Worm (Caenorhabditis elegans) whole organism, young adult: ENCODE results near the gene F15B9.6.

ENCODE experiments used
- C06A6.2 ChIP-seq: fragments of 200-800 bp; sonication (Bioruptor generic); conservative IDR thresholded peaks from 2 replicates; pipeline ENCODE4 v1.3.6; 2022; ENCODE audit warnings: missing genetic modification characterization, missing compliant biosample characterization
- D2030.7 ChIP-seq: fragments of 200-800 bp; sonication (Bioruptor generic); IDR thresholded peaks from 2 replicates; pipeline ENCODE4 v1.3.6; 2022; ENCODE audit warnings: missing genetic modification reagents, missing genetic modification characterization, missing compliant biosample characterization
- F22D6.2 ChIP-seq: sonication (generic microtip); optimal IDR thresholded peaks from 2 replicates; lab custom pipeline; 2016; ENCODE audit warnings: mild to moderate bottlenecking, missing genetic modification characterization, missing compliant biosample characterization
- F55B11.4 ChIP-seq: sonication (generic microtip); optimal IDR thresholded peaks from 2 replicates; lab custom pipeline; 2016; ENCODE audit warnings: missing compliant biosample characterization, missing genetic modification characterization, borderline replicate concordance; ENCODE audit not compliant: insufficient read depth
- cebp-2 ChIP-seq: fragments of 200-800 bp; sonication (Bioruptor generic); IDR thresholded peaks from 2 replicates; pipeline ENCODE4 v1.3.6; 2022; ENCODE audit warnings: missing genetic modification characterization, missing compliant biosample characterization
- ceh-100 ChIP-seq: fragments of 200-800 bp; sonication (Bioruptor generic); IDR thresholded peaks from 2 replicates; pipeline ENCODE4 v1.3.6; 2022; ENCODE audit warnings: missing genetic modification reagents, missing genetic modification characterization, missing compliant biosample characterization
- dpff-1 ChIP-seq: sonication (generic microtip); optimal IDR thresholded peaks from 2 replicates; lab custom pipeline; 2017; ENCODE audit warnings: mild to moderate bottlenecking, missing genetic modification characterization, missing compliant biosample characterization
- dpl-1 ChIP-seq: fragments of 150-350 bp; optimal IDR thresholded peaks from 2 replicates; lab custom pipeline; 2014; ENCODE audit warnings: missing biosample characterization, missing genetic modification reagents, missing genetic modification characterization
- ekl-4 ChIP-seq: fragments of 200-800 bp; sonication (Bioruptor generic); IDR thresholded peaks from 2 replicates; pipeline ENCODE4 v1.3.6; 2022; ENCODE audit warnings: missing genetic modification reagents, missing genetic modification characterization, missing compliant biosample characterization

ce11 chrV:13009843-13010242 is 4.1 kb upstream of the F15B9.6 start:
- TF ChIP-seq dpff-1 (tag; lab: Kevin White, UChicago) (no peak), dpl-1 (no peak), D2030.7 (GFP tag; lab: Robert Waterston, UW) (no peak), cebp-2 (GFP tag; lab: Robert Waterston, UW) (no peak), C06A6.2 (GFP tag; lab: Robert Waterston, UW) (no peak), ekl-4 (GFP tag; lab: Robert Waterston, UW) (no peak), F22D6.2 (tag; lab: Kevin White, UChicago) (no peak), ceh-100 (GFP tag; lab: Robert Waterston, UW) (no peak), F55B11.4 (tag; lab: Kevin White, UChicago) (no peak)
